Fruit fly (Drosophila melanogaster): ENCODE data around the gene Pstk.

Pstk gene

dm6 chrX:19583317-19583716, 35.0 kb downstream of the Pstk start, which contains the start of gene CG14204:
Gene CG14204 (plus strand): TSS chrX:19583617.
- TF ChIP-seq HLH106 (tag; optimal IDR thresholded peaks at IDR 0.05): no peak
- no peak for TF ChIP-seq pan (optimal IDR thresholded peaks at IDR 0.05)
- no peak for TF ChIP-seq CrebA (GFP tag; optimal IDR thresholded peaks at IDR 0.05; ENCODE audit: borderline replicate concordance)
- no peak for TF ChIP-seq dsf (GFP tag; optimal IDR thresholded peaks at IDR 0.05; ENCODE audit: borderline replicate concordance)
- no peak for TF ChIP-seq psq (GFP tag; optimal IDR thresholded peaks at IDR 0.05)
- no peak for TF ChIP-seq lola (GFP tag; optimal IDR thresholded peaks at IDR 0.05)
- no peak for TF ChIP-seq usp (GFP tag; optimal IDR thresholded peaks at IDR 0.05)
- TF ChIP-seq Sp1 (GFP tag; optimal IDR thresholded peaks at IDR 0.05): no peak
- TF ChIP-seq Dif (GFP tag; optimal IDR thresholded peaks at IDR 0.05; ENCODE audit: partially characterized antibody): no peak
- TF ChIP-seq sv (GFP tag; optimal IDR thresholded peaks at IDR 0.05): no peak
- no peak for TF ChIP-seq dmrt93B (GFP tag; optimal IDR thresholded peaks at IDR 0.05)
- no peak for TF ChIP-seq tai (GFP tag; optimal IDR thresholded peaks at IDR 0.05)
- no peak for TF ChIP-seq Abd-B (GFP tag; optimal IDR thresholded peaks at IDR 0.05)
- no peak for TF ChIP-seq sage (GFP tag; optimal IDR thresholded peaks at IDR 0.05)
- TF ChIP-seq ey (GFP tag; optimal IDR thresholded peaks at IDR 0.05): no peak
- TF ChIP-seq br (GFP tag; optimal IDR thresholded peaks at IDR 0.05): no peak
- no peak for TF ChIP-seq CG32264 (GFP tag; optimal IDR thresholded peaks at IDR 0.05)

dm6 chrX:19582732-19583131, 35.6 kb downstream of the Pstk start:
- TF ChIP-seq Hnf4 (GFP tag; optimal IDR thresholded peaks at IDR 0.05) (no peak), ey (GFP tag; optimal IDR thresholded peaks at IDR 0.05) (no peak)

- TF ChIP-seq Mio (GFP tag; optimal IDR thresholded peaks at IDR 0.05): no peak
- TF ChIP-seq br (GFP tag; optimal IDR thresholded peaks at IDR 0.05): no peak
- no peak for TF ChIP-seq CrebA (GFP tag; optimal IDR thresholded peaks at IDR 0.05; ENCODE audit: borderline replicate concordance)
- no peak for TF ChIP-seq foxo (GFP tag; optimal IDR thresholded peaks at IDR 0.05)
- no peak for TF ChIP-seq Abd-B (GFP tag; optimal IDR thresholded peaks at IDR 0.05)
- TF ChIP-seq Hnf4 (GFP tag; optimal IDR thresholded peaks at IDR 0.05): no peak
- TF ChIP-seq tai (GFP tag; optimal IDR thresholded peaks at IDR 0.05): no peak
- no peak for TF ChIP-seq dmrt93B (GFP tag; optimal IDR thresholded peaks at IDR 0.05)
These were observed 36.5 kb downstream of the Pstk start, which contains the start of gene CG14218 for dm6 chrX:19581881-19582280. Gene CG14218 (minus strand): TSS chrX:19581981.

dm6 chrX:19579648-19580301, 38.6 kb downstream of the Pstk start, which contains the start of gene Tao:
Gene Tao (minus strand): TSS chrX:19579800.
- TF ChIP-seq woc (GFP tag; optimal IDR thresholded peaks at IDR 0.05) (peak; percentile 11), Hnf4 (GFP tag; optimal IDR thresholded peaks at IDR 0.05) (no peak), ey (GFP tag; optimal IDR thresholded peaks at IDR 0.05) (no peak), Dfd (GFP tag; optimal IDR thresholded peaks at IDR 0.05) (no peak), dl (GFP tag; optimal IDR thresholded peaks at IDR 0.05; ENCODE audit: insufficient read depth in 1 of 2, partially characterized antibody in 2 of 2) (no peak), brk (GFP tag; optimal IDR thresholded peaks at IDR 0.05) (no peak), h (GFP tag; optimal IDR thresholded peaks at IDR 0.05) (peak; percentile 29), CG9705 (GFP tag; optimal IDR thresholded peaks at IDR 0.05) (no peak), br (GFP tag; optimal IDR thresholded peaks at IDR 0.05) (no peak), rgr (GFP tag; optimal IDR thresholded peaks at IDR 0.05) (no peak)

- TF ChIP-seq Mio (GFP tag; optimal IDR thresholded peaks at IDR 0.05): no peak
- TF ChIP-seq fru (GFP tag; optimal IDR thresholded peaks at IDR 0.05): no peak
- peak; percentile 73 for TF ChIP-seq Abd-B (GFP tag; optimal IDR thresholded peaks at IDR 0.05)
- peak in 1 of 2 experiments; percentile 33 for TF ChIP-seq foxo (GFP tag; optimal IDR thresholded peaks at IDR 0.05)
- no peak for TF ChIP-seq dsf (GFP tag; optimal IDR thresholded peaks at IDR 0.05; ENCODE audit: borderline replicate concordance)
- no peak for TF ChIP-seq dl (GFP tag; optimal IDR thresholded peaks at IDR 0.05; ENCODE audit: insufficient read depth in 1 of 2, partially characterized antibody in 2 of 2)
- TF ChIP-seq sage (GFP tag; optimal IDR thresholded peaks at IDR 0.05): no peak
- TF ChIP-seq jim (GFP tag; optimal IDR thresholded peaks at IDR 0.05): no peak
- TF ChIP-seq usp (GFP tag; optimal IDR thresholded peaks at IDR 0.05): no peak
- no peak for TF ChIP-seq HLH106 (tag; optimal IDR thresholded peaks at IDR 0.05)
- TF ChIP-seq psq (GFP tag; optimal IDR thresholded peaks at IDR 0.05): no peak
- peak; percentile 89 for TF ChIP-seq N (GFP tag; optimal IDR thresholded peaks at IDR 0.05)
- no peak for TF ChIP-seq tai (GFP tag; optimal IDR thresholded peaks at IDR 0.05)
- TF ChIP-seq woc (GFP tag; optimal IDR thresholded peaks at IDR 0.05): no peak
- TF ChIP-seq CG32264 (GFP tag; optimal IDR thresholded peaks at IDR 0.05): no peak
- TF ChIP-seq Dfd (GFP tag; optimal IDR thresholded peaks at IDR 0.05): no peak
- no peak for TF ChIP-seq CrebA (GFP tag; optimal IDR thresholded peaks at IDR 0.05; ENCODE audit: borderline replicate concordance)
- TF ChIP-seq OdsH (GFP tag; optimal IDR thresholded peaks at IDR 0.05): no peak
- peak; percentile 33 for TF ChIP-seq h (GFP tag; optimal IDR thresholded peaks at IDR 0.05)
- no peak for TF ChIP-seq Jra (GFP tag; optimal IDR thresholded peaks at IDR 0.05)
- TF ChIP-seq br (GFP tag; optimal IDR thresholded peaks at IDR 0.05): no peak
- TF ChIP-seq pan (optimal IDR thresholded peaks at IDR 0.05): no peak
- TF ChIP-seq rgr (GFP tag; optimal IDR thresholded peaks at IDR 0.05): no peak
- TF ChIP-seq Sp1 (GFP tag; optimal IDR thresholded peaks at IDR 0.05): no peak
- TF ChIP-seq Hr78 (GFP tag; optimal IDR thresholded peaks at IDR 0.05): peak; percentile 24
- TF ChIP-seq GATAd (GFP tag; optimal IDR thresholded peaks at IDR 0.05): no peak
- no peak for TF ChIP-seq brk (GFP tag; optimal IDR thresholded peaks at IDR 0.05)
These were observed 39.3 kb downstream of the Pstk start for dm6 chrX:19578908-19579647.
